Fruit fly (Drosophila melanogaster): ENCODE measurements around the gene CG33299.

- TF ChIP-seq Dll (optimal IDR thresholded peaks at IDR 0.05) (no peak), pan (optimal IDR thresholded peaks at IDR 0.05) (no peak), psq (optimal IDR thresholded peaks at IDR 0.05) (no peak), usp (GFP tag; optimal IDR thresholded peaks at IDR 0.05) (no peak), CG8478 (optimal IDR thresholded peaks at IDR 0.05) (no peak)
Measured at dm6 chr2L:9692364-9693348, 36.3 kb downstream of the CG33299 start.
